Worm (Caenorhabditis elegans) whole organism, L4 larva: ENCODE results near the gene sqt-2.

Experiments used
- F49E8.2 ChIP-seq: sonication (generic microtip); optimal IDR thresholded peaks from 2 replicates; lab custom pipeline; 2016; ENCODE audit warnings: missing compliant biosample characterization, mild to moderate bottlenecking, missing genetic modification characterization, borderline replicate concordance
- aly-2 ChIP-seq: sonication (generic microtip); optimal IDR thresholded peaks from 2 replicates; lab custom pipeline; 2018; ENCODE audit warnings: missing biosample characterization, missing genetic modification characterization
- ama-1 ChIP-seq: fragments of 150-350 bp; optimal IDR thresholded peaks from 2 replicates; lab custom pipeline; 2014; ENCODE audit warnings: inconsistent platforms, mixed read lengths
- arid-1 ChIP-seq: fragments of 200-800 bp; sonication (Bioruptor generic); conservative IDR thresholded peaks from 2 replicates; pipeline ENCODE4 v1.3.6; 2022; ENCODE audit warnings: missing genetic modification reagents, missing genetic modification characterization, missing compliant biosample characterization
- ceh-44 ChIP-seq: fragments of 200-800 bp; sonication (Bioruptor generic); IDR thresholded peaks from 2 replicates; pipeline ENCODE4 v1.3.6; 2022; ENCODE audit warnings: missing genetic modification reagents, missing genetic modification characterization, missing compliant biosample characterization
- dpl-1 ChIP-seq: fragments of 150-350 bp; optimal IDR thresholded peaks from 2 replicates; lab custom pipeline; 2014; ENCODE audit warnings: missing biosample characterization, missing genetic modification reagents, missing genetic modification characterization
- lsy-2 ChIP-seq, 2 experiments: fragments of 150-350 bp in 1 of 2; sonication (generic microtip) in 1 of 2; optimal IDR thresholded peaks; 2 replicates each; lab custom pipeline; 2014 to 2017; ENCODE audit warnings: missing biosample characterization in 2 of 2, missing genetic modification characterization in 2 of 2
- mdl-1 ChIP-seq, 2 experiments: fragments of 150-350 bp in 1 of 2; sonication (generic microtip) in 1 of 2; optimal IDR thresholded peaks; 2 replicates each; lab custom pipeline; 2014 to 2017; ENCODE audit warnings: missing biosample characterization in 2 of 2, missing genetic modification characterization in 2 of 2
- nhr-77 ChIP-seq: fragments of 150-350 bp; optimal IDR thresholded peaks from 2 replicates; lab custom pipeline; 2014; ENCODE audit warnings: missing biosample characterization, missing genetic modification characterization
- unc-130 ChIP-seq: sonication (generic microtip); optimal IDR thresholded peaks from 2 replicates; lab custom pipeline; 2016; ENCODE audit warnings: missing genetic modification reagents, missing genetic modification characterization, missing compliant biosample characterization

ce11 chrII:1334-1898 is 21.7 kb upstream of the sqt-2 start, which contains the start of gene 2L52.1:
- no peak for TF ChIP-seq nhr-77 (tag; lab: Kevin White, UChicago)
- no peak for TF ChIP-seq ceh-44 (GFP tag; lab: Robert Waterston, UW)
- no peak for TF ChIP-seq F49E8.2 (tag; lab: Kevin White, UChicago)
- TF ChIP-seq unc-130 = no peak
- no peak for TF ChIP-seq mdl-1 (tag; optimal IDR thresholded peaks at IDR 0.05; lab: Kevin White, UChicago)
- TF ChIP-seq aly-2 (tag; lab: Kevin White, UChicago) = no peak
- TF ChIP-seq arid-1 (GFP tag; lab: Robert Waterston, UW) = no peak
- no peak for TF ChIP-seq lsy-2 (tag; optimal IDR thresholded peaks at IDR 0.05; lab: Kevin White, UChicago)
- no peak for TF ChIP-seq dpl-1 (GFP tag; lab: Kevin White, UChicago)
- no peak for TF ChIP-seq ama-1
